Fruit fly (Drosophila melanogaster): Measurements from ENCODE around the gene CG32214.

DNA sequence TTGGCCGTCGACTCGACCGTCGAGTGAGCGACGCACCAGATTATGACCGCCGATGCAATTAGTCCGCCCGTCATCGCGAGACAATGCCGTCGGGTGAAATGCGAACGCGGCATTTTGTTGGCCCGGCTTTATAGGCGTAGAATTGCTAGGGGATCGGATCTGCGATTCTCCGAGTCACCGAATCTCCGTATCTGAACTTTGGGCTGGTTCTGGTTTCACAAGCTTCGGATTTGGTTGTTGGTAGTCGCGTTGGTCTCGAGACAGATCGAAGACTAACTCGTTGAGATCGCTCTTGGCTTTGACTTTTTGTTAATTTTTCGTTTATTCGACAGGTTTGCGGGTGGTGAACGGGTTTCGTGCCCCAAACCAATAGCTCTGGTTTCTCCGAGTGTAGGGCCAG is 29.5 kb downstream of the CG32214 start:
- no peak for TF ChIP-seq CG8478 (optimal IDR thresholded peaks at IDR 0.05)
- no peak for TF ChIP-seq CTCF (optimal IDR thresholded peaks at IDR 0.05)
